Fruit fly (Drosophila melanogaster): ENCODE results near the gene CG42394.

CG42394 gene

dm6 chr3R:10888633-10889519 lies 39.3 kb downstream of the CG42394 start (continued):
- TF ChIP-seq gfzf (GFP tag; optimal IDR thresholded peaks at IDR 0.05) (no peak), Med (GFP tag) (peak; percentile 90), Scr (GFP tag; IDR thresholded peaks at IDR 0.05; ENCODE audit: partially characterized antibody) (0 out of 2 replicates have a peak, but pooled peaks have one; percentile 13), chinmo (GFP tag; IDR thresholded peaks at IDR 0.05; ENCODE audit: partially characterized antibody) (peak; percentile 98), CG13894 (tag; optimal IDR thresholded peaks at IDR 0.05) (peak; percentile 43), Eip74EF (GFP tag; optimal IDR thresholded peaks at IDR 0.05) (peak in 1 of 2 experiments; percentile 32), CG8290 (GFP tag; optimal IDR thresholded peaks at IDR 0.05) (no peak), CG8290 (tag; optimal IDR thresholded peaks at IDR 0.05) (peak in 1 of 2 experiments; percentile 65), row (GFP tag; IDR thresholded peaks at IDR 0.05) (peak; percentile 65), MTF-1 (GFP tag; optimal IDR thresholded peaks at IDR 0.05; ENCODE audit: borderline replicate concordance) (peak; percentile 22), Nf-YB (GFP tag; optimal IDR thresholded peaks at IDR 0.05) (no peak), Ets65A (GFP tag) (peak; percentile 91), CG4424 (GFP tag; optimal IDR thresholded peaks at IDR 0.05) (peak; percentile 16), CG3726 (GFP tag; IDR thresholded peaks at IDR 0.05) (no peak), C15 (GFP tag; IDR thresholded peaks at IDR 0.05) (no peak; the same call in 2 of the 3 replicates), Hmr (GFP tag; optimal IDR thresholded peaks at IDR 0.05) (peak; percentile 17), CG7556 (GFP tag; optimal IDR thresholded peaks at IDR 0.05) (peak; percentile 38), CG30431 (GFP tag; optimal IDR thresholded peaks at IDR 0.05) (no peak), fd96Cb (tag; optimal IDR thresholded peaks at IDR 0.05) (no peak), CG17359 (tag; optimal IDR thresholded peaks at IDR 0.05) (peak; percentile 39), Elba2 (GFP tag; optimal IDR thresholded peaks at IDR 0.05) (no peak), Side (GFP tag; optimal IDR thresholded peaks at IDR 0.05) (peak; percentile 4), CG13296 (GFP tag; optimal IDR thresholded peaks at IDR 0.05) (peak; percentile 34), odd (GFP tag; optimal IDR thresholded peaks at IDR 0.05) (no peak), sens-2 (GFP tag; IDR thresholded peaks at IDR 0.05) (no peak), Fer1 (GFP tag; optimal IDR thresholded peaks at IDR 0.05) (peak; percentile 48), CG10431 (GFP tag; optimal IDR thresholded peaks at IDR 0.05) (peak; percentile 49), grau (tag; optimal IDR thresholded peaks at IDR 0.05) (peak; percentile 26), NfI (GFP tag; optimal IDR thresholded peaks at IDR 0.05) (peak; percentile 17), CG7987 (GFP tag; optimal IDR thresholded peaks at IDR 0.05) (peak; percentile 76), ATbp (GFP tag; optimal IDR thresholded peaks at IDR 0.05) (peak; percentile 7), CG12391 (tag; optimal IDR thresholded peaks at IDR 0.05) (peak; percentile 2), shn (GFP tag; optimal IDR thresholded peaks at IDR 0.05) (peak; percentile 37), pan (optimal IDR thresholded peaks at IDR 0.05) (no peak), pan (GFP tag; optimal IDR thresholded peaks at IDR 0.05 in 1 of 2, IDR thresholded peaks at IDR 0.05 in 1 of 2) (peak in 1 of 2 experiments; percentile 16), CrebB (tag; optimal IDR thresholded peaks at IDR 0.05) (peak; percentile 42), Dbx (GFP tag; IDR thresholded peaks at IDR 0.05) (peak; percentile 59; the same call in 2 of the 3 replicates), HLH4C (GFP tag; IDR thresholded peaks at IDR 0.05; ENCODE audit: partially characterized antibody) (no peak)

dm6 chr3R:10889520-10889887 lies 39.9 kb downstream of the CG42394 start, which contains the start of gene Ak3:
TSS of gene Ak3 (minus strand) at chr3R:10889588.
- TF ChIP-seq trh (GFP tag; optimal IDR thresholded peaks at IDR 0.05) (no peak), sens (GFP tag) (peak; percentile 43), unc-4 (GFP tag; IDR thresholded peaks at IDR 0.05; ENCODE audit: partially characterized antibody) (0 out of 2 replicates have a peak, but pooled peaks have one; percentile 3), grn (GFP tag; optimal IDR thresholded peaks at IDR 0.05) (no peak), CG10431 (GFP tag; optimal IDR thresholded peaks at IDR 0.05) (no peak)

All from whole organism, embryonic.